Fruit fly (Drosophila melanogaster): ENCODE results near the gene GluRIIE.

DNA sequence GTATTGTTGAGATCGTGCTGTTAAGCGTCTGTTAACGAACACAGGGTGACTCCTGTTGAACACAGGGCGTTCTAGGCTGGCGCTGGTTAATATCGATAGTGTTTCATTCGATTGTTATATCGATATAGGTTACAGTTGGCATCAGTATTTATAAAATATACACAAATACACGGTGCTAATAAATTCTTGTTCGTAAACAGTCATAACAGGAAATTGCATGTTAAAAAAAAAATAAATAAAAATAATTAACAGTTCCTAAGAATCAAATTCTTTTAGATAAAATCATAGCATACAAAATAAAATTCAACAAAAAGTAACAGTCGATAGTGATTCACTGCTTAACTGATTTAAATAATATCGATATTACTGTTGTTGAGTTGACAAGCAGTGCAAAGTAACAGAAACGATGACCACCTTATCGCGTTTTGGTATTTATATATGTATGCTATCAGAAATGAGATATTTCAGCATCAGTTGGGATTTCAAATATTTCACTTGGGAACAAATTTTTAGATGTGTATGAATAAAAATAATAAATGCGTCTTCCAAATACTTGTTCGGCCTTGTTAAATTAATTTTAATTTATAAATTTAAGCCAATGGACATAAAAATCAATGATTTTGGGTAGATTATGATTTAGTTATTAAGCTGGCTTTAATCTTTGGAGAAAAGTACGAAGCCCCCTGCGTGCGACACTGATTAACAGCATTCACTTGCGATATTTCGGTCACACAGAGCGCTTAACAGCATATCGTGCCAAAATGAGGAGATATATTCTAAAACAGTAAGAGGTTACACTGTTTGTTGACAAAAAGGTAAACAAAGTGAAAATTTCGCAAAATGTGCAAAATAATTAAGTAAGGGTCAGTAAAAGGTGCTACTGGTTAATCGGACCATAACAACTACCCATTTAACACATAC lies 13.6 kb downstream of the GluRIIE start, which contains the start of the genes Pi3K92E and Lrrk:
- no peak for TF ChIP-seq CTCF (optimal IDR thresholded peaks at IDR 0.05)
- TF ChIP-seq CG8478 (optimal IDR thresholded peaks at IDR 0.05) = no peak

Data from S2 (cell line).